Worm (Caenorhabditis elegans) whole organism, young adult: ENCODE results near the gene F28G4.4.

Source experiments
- B0336.3 ChIP-seq: fragments of 200-800 bp; sonication (Bioruptor generic); IDR thresholded peaks from 2 replicates; pipeline ENCODE4 v1.3.6; 2022; ENCODE audit warnings: missing genetic modification characterization, missing compliant biosample characterization
- D2030.7 ChIP-seq: fragments of 200-800 bp; sonication (Bioruptor generic); IDR thresholded peaks from 2 replicates; pipeline ENCODE4 v1.3.6; 2022; ENCODE audit warnings: missing genetic modification reagents, missing genetic modification characterization, missing compliant biosample characterization
- T07F8.4 ChIP-seq: sonication (generic microtip); optimal IDR thresholded peaks from 2 replicates; lab custom pipeline; 2016; ENCODE audit warnings: mild to moderate bottlenecking, missing genetic modification characterization, moderate library complexity, missing compliant biosample characterization
- ceh-79 ChIP-seq: sonication (generic microtip); optimal IDR thresholded peaks from 2 replicates; lab custom pipeline; 2017; ENCODE audit warnings: mild to moderate bottlenecking, missing genetic modification characterization, missing compliant biosample characterization
- ceh-91 ChIP-seq: fragments of 200-800 bp; sonication (Bioruptor generic); IDR thresholded peaks from 2 replicates; pipeline ENCODE4 v1.3.6; 2022; ENCODE audit warnings: missing genetic modification reagents, missing genetic modification characterization, missing compliant biosample characterization
- him-1 ChIP-seq: sonication (generic microtip); optimal IDR thresholded peaks from 2 replicates; lab custom pipeline; 2016; ENCODE audit warnings: missing genotype, missing genetic modification reagents, missing genetic modification characterization, missing compliant biosample characterization
- hlh-12 ChIP-seq: sonication (generic microtip); optimal IDR thresholded peaks from 2 replicates; lab custom pipeline; 2016; ENCODE audit warnings: missing genetic modification characterization, missing compliant biosample characterization
- pha-4 ChIP-seq: fragments of 150-350 bp; sonication (generic microtip); optimal IDR thresholded peaks from 2 replicates; lab custom pipeline; 2014; ENCODE audit warnings: missing biosample characterization, missing genetic modification reagents, missing genetic modification characterization
- sea-2 ChIP-seq: fragments of 200-800 bp; sonication (Bioruptor generic); IDR thresholded peaks from 2 replicates; pipeline ENCODE4 v1.3.6; 2022; ENCODE audit warnings: missing genetic modification characterization, missing compliant biosample characterization
- tbp1 ChIP-seq: fragments of 200-800 bp; sonication (Bioruptor generic); optimal IDR thresholded peaks from 2 replicates; lab custom pipeline; 2018; ENCODE audit warnings: mild to moderate bottlenecking, missing genetic modification characterization, missing compliant biosample characterization

- TF ChIP-seq T07F8.4 (tag; lab: Kevin White, UChicago) = no peak
- TF ChIP-seq him-1 = no peak
- no peak for TF ChIP-seq B0336.3 (GFP tag; lab: Robert Waterston, UW)
- no peak for TF ChIP-seq sea-2 (GFP tag; lab: Robert Waterston, UW)
- no peak for TF ChIP-seq hlh-12
- TF ChIP-seq D2030.7 (GFP tag; lab: Robert Waterston, UW) = no peak
- no peak for TF ChIP-seq tbp1 (GFP tag; lab: Kevin White, UChicago)
- no peak for TF ChIP-seq ceh-79 (tag; lab: Kevin White, UChicago)
- TF ChIP-seq pha-4 (tag; lab: Kevin White, UChicago) = no peak
- TF ChIP-seq ceh-91 (GFP tag; lab: Robert Waterston, UW) = no peak
Observed at ce11 chrV:16333412-16333811, 47.7 kb upstream of the F28G4.4 start, which contains the start of gene srh-167.
